Worm (Caenorhabditis elegans): ENCODE results near the gene str-108.

DNA sequence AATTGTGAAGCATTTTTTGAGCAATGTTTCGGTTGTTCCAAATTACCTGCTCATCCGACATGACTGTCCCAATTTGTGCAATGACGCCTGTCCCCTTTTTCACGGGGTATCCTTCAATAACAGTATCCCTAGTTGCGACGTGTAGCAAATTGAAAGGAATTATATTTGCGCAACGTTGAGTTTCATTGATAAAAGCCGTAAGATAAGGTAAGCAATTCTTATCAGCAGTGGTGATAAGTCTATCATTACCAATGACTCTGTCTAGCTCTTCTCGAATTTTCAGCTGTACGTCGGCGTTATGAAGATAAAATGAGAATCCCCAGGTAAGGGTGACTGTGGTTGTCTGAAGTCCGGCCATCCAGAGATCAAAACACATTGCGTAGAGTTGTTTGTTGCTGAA lies 8.1 kb downstream of the str-108 start:
- TF ChIP-seq unc-62 (GFP tag; optimal IDR thresholded peaks at IDR 0.05): no peak
- no peak for TF ChIP-seq lsl-1 (GFP tag; optimal IDR thresholded peaks at IDR 0.05)
- TF ChIP-seq egl-18 (GFP tag; IDR thresholded peaks at IDR 0.05): no peak
- TF ChIP-seq B0261.1 (tag; optimal IDR thresholded peaks at IDR 0.05): no peak
- TF ChIP-seq tbx-9 (tag; optimal IDR thresholded peaks at IDR 0.05; ENCODE audit: borderline replicate concordance): no peak
- no peak for TF ChIP-seq lin-35 (GFP tag; optimal IDR thresholded peaks at IDR 0.05)
